Fruit fly (Drosophila melanogaster): ENCODE results near the gene CG17075.

The CG17075 gene

dm6 chr2L:283071-283482 is 15.8 kb upstream of the CG17075 start, which contains the start of gene CG11601 (continued):
- TF ChIP-seq CG13123 (GFP tag; optimal IDR thresholded peaks at IDR 0.05) (no peak), CG14441 (GFP tag; IDR thresholded peaks at IDR 0.05) (0 out of 2 replicates have a peak, but pooled peaks have one; percentile 26), cato (GFP tag; optimal IDR thresholded peaks at IDR 0.05; ENCODE audit: borderline replicate concordance) (no peak), CG8765 (GFP tag; IDR thresholded peaks at IDR 0.05) (peak; percentile 48; the same call in 1 of the 2 replicates), inv (GFP tag; IDR thresholded peaks at IDR 0.05; ENCODE audit: partially characterized antibody) (no peak), schlank (tag; optimal IDR thresholded peaks at IDR 0.05) (no peak), CG17568 (GFP tag; optimal IDR thresholded peaks at IDR 0.05) (no peak), C15 (GFP tag; IDR thresholded peaks at IDR 0.05) (no peak), NC2α (GFP tag; optimal IDR thresholded peaks at IDR 0.05) (no peak), rib (GFP tag; IDR thresholded peaks at IDR 0.05) (no peak), CG17912 (GFP tag; optimal IDR thresholded peaks at IDR 0.05) (no peak), ranshi (GFP tag; IDR thresholded peaks at IDR 0.05) (no peak), Drgx (GFP tag; IDR thresholded peaks at IDR 0.05) (no peak), TFAM (GFP tag; optimal IDR thresholded peaks at IDR 0.05) (no peak), exex (tag; optimal IDR thresholded peaks at IDR 0.05) (peak; percentile 37), CG1792 (GFP tag; optimal IDR thresholded peaks at IDR 0.05) (peak; percentile 70), sug (tag; optimal IDR thresholded peaks at IDR 0.05) (peak; percentile 39), lola (GFP tag; optimal IDR thresholded peaks at IDR 0.05) (peak in 1 of 3 experiments; percentile 24), CG11093 (GFP tag; IDR thresholded peaks at IDR 0.05) (no peak), CG10462 (GFP tag; optimal IDR thresholded peaks at IDR 0.05) (no peak), CG16863 (GFP tag; optimal IDR thresholded peaks at IDR 0.05) (peak; percentile 15), CG12236 (GFP tag; optimal IDR thresholded peaks at IDR 0.05) (no peak), CG11504 (tag; optimal IDR thresholded peaks at IDR 0.05) (peak; percentile 29), Xrp1 (GFP tag; IDR thresholded peaks at IDR 0.05) (peak; percentile 52; the same call in 1 of the 2 replicates), CG17328 (GFP tag; IDR thresholded peaks at IDR 0.05) (peak; percentile 53; the same call in 1 of the 2 replicates), Trl (optimal IDR thresholded peaks at IDR 0.05) (no peak), Trl (GFP tag; optimal IDR thresholded peaks at IDR 0.05) (peak; percentile 5), CG12659 (GFP tag; optimal IDR thresholded peaks at IDR 0.05) (peak; percentile 49), CG4820 (GFP tag; optimal IDR thresholded peaks at IDR 0.05) (peak; percentile 26), gsb-n (tag; optimal IDR thresholded peaks at IDR 0.05) (no peak), BEAF-32 (GFP tag; optimal IDR thresholded peaks at IDR 0.05) (peak; percentile 40), CG15514 (GFP tag; optimal IDR thresholded peaks at IDR 0.05) (peak; percentile 80), dan (GFP tag; IDR thresholded peaks at IDR 0.05) (no peak), twi (tag; optimal IDR thresholded peaks at IDR 0.05) (no peak), Nf-YA (GFP tag; IDR thresholded peaks at IDR 0.05) (no peak), CG18011 (GFP tag; optimal IDR thresholded peaks at IDR 0.05) (no peak), pb (GFP tag; optimal IDR thresholded peaks at IDR 0.05) (no peak), CG15269 (tag; optimal IDR thresholded peaks at IDR 0.05) (no peak), ara (GFP tag; IDR thresholded peaks at IDR 0.05) (0 out of 2 replicates have a peak, but pooled peaks have one; percentile 5), nerfin-2 (GFP tag; IDR thresholded peaks at IDR 0.05; ENCODE audit: partially characterized antibody) (no peak), D19B (GFP tag; optimal IDR thresholded peaks at IDR 0.05) (no peak), CG6689 (GFP tag; IDR thresholded peaks at IDR 0.05) (peak; percentile 40), hth (optimal IDR thresholded peaks at IDR 0.05) (no peak), CG10431 (GFP tag; optimal IDR thresholded peaks at IDR 0.05) (no peak), CG1024 (GFP tag; IDR thresholded peaks at IDR 0.05) (no peak), CG7928 (GFP tag; optimal IDR thresholded peaks at IDR 0.05) (no peak), peb (GFP tag; IDR thresholded peaks at IDR 0.05) (no peak), trh (GFP tag; optimal IDR thresholded peaks at IDR 0.05) (no peak), Opbp (GFP tag; IDR thresholded peaks at IDR 0.05; ENCODE audit: partially characterized antibody) (no peak), lilli (GFP tag; optimal IDR thresholded peaks at IDR 0.05) (peak; percentile 68), CG13287 (GFP tag; IDR thresholded peaks at IDR 0.05; ENCODE audit: partially characterized antibody) (peak; percentile 63)
